Worm (Caenorhabditis elegans): ENCODE data around the gene clec-226.

The clec-226 gene

DNA sequence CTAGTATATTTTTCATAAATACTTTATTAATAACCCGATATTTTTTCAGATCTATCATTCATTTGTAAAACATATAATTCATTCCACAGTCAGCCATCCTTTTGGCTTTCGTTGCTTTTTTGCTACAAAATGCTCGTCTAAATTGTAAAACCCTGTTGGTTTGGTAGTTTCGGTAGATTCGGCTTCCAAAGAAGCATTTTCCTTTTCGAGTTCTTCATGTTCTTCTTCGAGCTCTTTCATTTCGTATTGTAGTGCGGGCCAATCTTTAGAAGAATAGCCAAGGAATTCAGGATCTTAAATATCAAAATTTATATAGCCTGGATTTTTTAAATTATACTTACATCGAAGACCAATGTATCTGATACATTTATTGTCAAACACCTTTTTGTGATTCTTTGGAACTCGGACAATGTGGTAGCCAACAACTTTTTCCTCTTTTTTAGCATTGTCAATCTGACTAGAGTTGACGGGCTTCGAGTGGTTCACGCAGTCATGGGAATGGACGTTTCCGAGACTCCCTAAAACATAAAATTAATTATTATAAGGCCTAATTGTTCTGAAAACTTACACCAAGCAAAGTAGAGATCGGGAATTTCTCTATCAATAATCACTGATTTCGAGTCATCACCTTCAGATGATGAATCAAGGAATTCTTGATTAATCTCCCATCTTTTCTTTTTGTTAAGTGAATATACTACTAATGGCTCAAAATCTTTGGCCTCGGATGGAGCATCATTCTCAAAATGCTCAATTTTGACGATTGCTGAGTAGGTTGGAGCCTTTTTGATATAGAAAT, 38.5 kb upstream of the clec-226 start (continued):
- TF ChIP-seq madf-8 (GFP tag; conservative IDR thresholded peaks at IDR 0.05): no peak
- peak; percentile 33; the same call in 1 of the 2 replicates for TF ChIP-seq ztf-28 (GFP tag; IDR thresholded peaks at IDR 0.05)
- no peak for TF ChIP-seq bed-1 (GFP tag; IDR thresholded peaks at IDR 0.05)
- no peak for TF ChIP-seq ztf-18 (tag; optimal IDR thresholded peaks at IDR 0.05)
- TF ChIP-seq dpl-1 (GFP tag; optimal IDR thresholded peaks at IDR 0.05): no peak
- TF ChIP-seq Y95B8A.8 (GFP tag; IDR thresholded peaks at IDR 0.05): peak; percentile 71; the same call in 1 of the 2 replicates
- TF ChIP-seq K11D2.4 (GFP tag; IDR thresholded peaks at IDR 0.05): peak; percentile 45
- peak; percentile 7; the same call in 1 of the 2 replicates for TF ChIP-seq Y56A3A.18 (GFP tag; IDR thresholded peaks at IDR 0.05)
- no peak for TF ChIP-seq lag-1 (GFP tag; IDR thresholded peaks at IDR 0.05)
- no peak for TF ChIP-seq dpff-1 (tag; optimal IDR thresholded peaks at IDR 0.05)
- peak; percentile 64 for TF ChIP-seq nfyb-1 (GFP tag; IDR thresholded peaks at IDR 0.05)
- TF ChIP-seq mxl-1 (tag; optimal IDR thresholded peaks at IDR 0.05): no peak
- peak; percentile 1 for TF ChIP-seq athp-1 (tag; optimal IDR thresholded peaks at IDR 0.05)
- TF ChIP-seq Y79H2A.3 (GFP tag; conservative IDR thresholded peaks at IDR 0.05): peak; percentile 6; the same call in 1 of the 2 replicates

DNA sequence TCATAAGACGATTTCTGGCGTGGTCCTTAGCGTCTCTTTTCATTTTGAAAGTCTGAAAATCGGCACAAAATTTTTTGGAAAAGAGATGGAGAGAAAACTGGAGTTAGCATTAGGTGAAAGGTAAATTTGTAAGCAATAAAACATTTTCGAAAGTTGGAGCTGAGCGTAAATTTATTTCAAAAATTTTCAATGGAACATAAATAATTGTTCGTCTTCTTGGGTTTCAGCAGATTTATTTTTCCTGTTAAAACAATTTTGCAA, 37.9 kb upstream of the clec-226 start, which contains the start of gene C06B3.6:
TSS of gene C06B3.6 (minus strand) at position 52 of the 261 bp plus-strand sequence.
- TF ChIP-seq C17E4.6 (GFP tag; IDR thresholded peaks at IDR 0.05) (no peak), ama-1 (optimal IDR thresholded peaks at IDR 0.05) (peak; percentile 90), ama-1 (GFP tag; optimal IDR thresholded peaks at IDR 0.05) (no peak), ztf-6 (GFP tag; IDR thresholded peaks at IDR 0.05) (no peak), snpc-4 (GFP tag; optimal IDR thresholded peaks at IDR 0.05) (no peak), snpc-4 (tag; optimal IDR thresholded peaks at IDR 0.05) (no peak), B0336.3 (GFP tag; IDR thresholded peaks at IDR 0.05) (0 out of 2 replicates have a peak, but pooled peaks have one; percentile 0), somi-1 (GFP tag; optimal IDR thresholded peaks at IDR 0.05) (no peak), aptf-2 (GFP tag; conservative IDR thresholded peaks at IDR 0.05) (0 out of 2 replicates have a peak, but pooled peaks have one; percentile 4), pbrm-1 (GFP tag; IDR thresholded peaks at IDR 0.05) (0 out of 2 replicates have a peak, but pooled peaks have one; percentile 5)

DNA sequence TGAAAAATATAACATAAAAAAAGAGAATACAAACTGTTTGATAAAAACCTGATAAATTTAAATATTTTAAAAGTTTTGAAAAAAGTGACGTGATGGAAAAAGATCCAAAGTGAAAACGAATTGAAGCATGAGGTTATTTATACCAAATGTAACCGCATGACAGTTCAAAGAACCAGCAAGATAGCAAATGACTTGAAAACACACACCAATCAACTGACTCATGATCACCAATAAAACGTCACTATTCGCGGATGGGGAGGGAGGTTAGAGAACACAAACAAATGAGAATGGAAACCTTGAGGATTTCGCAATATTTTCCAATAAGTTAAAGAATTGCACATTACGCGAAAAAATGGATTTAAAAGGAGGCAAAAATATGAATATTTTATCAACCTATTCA, 37.4 kb upstream of the clec-226 start, which contains the start of gene C06B3.7:
TSS of gene C06B3.7 (plus strand) at position 287 of the 400 bp plus-strand sequence.
- TF ChIP-seq T07F8.4 (tag; optimal IDR thresholded peaks at IDR 0.05) (no peak), let-607 (tag; optimal IDR thresholded peaks at IDR 0.05) (peak in 1 of 2 experiments; percentile 47), C06A6.2 (GFP tag; conservative IDR thresholded peaks at IDR 0.05) (no peak), dpff-1 (tag; optimal IDR thresholded peaks at IDR 0.05) (no peak), lir-1 (GFP tag; conservative IDR thresholded peaks at IDR 0.05) (peak; percentile 34; the same call in 1 of the 2 replicates), nfya-2 (GFP tag; IDR thresholded peaks at IDR 0.05) (no peak), Y56A3A.18 (GFP tag; IDR thresholded peaks at IDR 0.05) (no peak), chd-7 (tag; optimal IDR thresholded peaks at IDR 0.05) (no peak), let-526 (GFP tag; IDR thresholded peaks at IDR 0.05) (peak; percentile 81), B0035.1 (tag; optimal IDR thresholded peaks at IDR 0.05) (no peak), F23B12.7 (tag; optimal IDR thresholded peaks at IDR 0.05; ENCODE audit: insufficient read depth) (peak; percentile 14), nhr-80 (tag; optimal IDR thresholded peaks at IDR 0.05) (peak; percentile 83), lin-40 (tag; optimal IDR thresholded peaks at IDR 0.05) (peak; percentile 71), zfh-2 (GFP tag; conservative IDR thresholded peaks at IDR 0.05) (no peak), pbrm-1 (GFP tag; IDR thresholded peaks at IDR 0.05) (no peak), ztf-6 (GFP tag; IDR thresholded peaks at IDR 0.05) (no peak), cebp-1 (GFP tag; IDR thresholded peaks at IDR 0.05) (peak; percentile 98), cebp-1 (tag; optimal IDR thresholded peaks at IDR 0.05) (peak; percentile 99), die-1 (tag; optimal IDR thresholded peaks at IDR 0.05) (no peak), F33H1.4 (GFP tag; IDR thresholded peaks at IDR 0.05) (no peak), attf-5 (GFP tag; optimal IDR thresholded peaks at IDR 0.05) (peak; percentile 72), madf-10 (tag; optimal IDR thresholded peaks at IDR 0.05) (peak; percentile 72), fkh-3 (tag; optimal IDR thresholded peaks at IDR 0.05) (no peak), cebp-2 (GFP tag; IDR thresholded peaks at IDR 0.05) (no peak), bed-2 (GFP tag; IDR thresholded peaks at IDR 0.05) (no peak), K12H6.12 (tag; optimal IDR thresholded peaks at IDR 0.05) (peak; percentile 65)

Measured in whole organism, young adult.